Worm (Caenorhabditis elegans): ENCODE measurements around the gene str-9.

The str-9 gene

ce11 chrV:15758449-15758848 is at the start of gene str-9:
Gene str-9 (plus strand): TSS chrV:15758749.
- TF ChIP-seq ces-1 (GFP tag; optimal IDR thresholded peaks at IDR 0.05), result no peak
- TF ChIP-seq ham-2 (GFP tag; optimal IDR thresholded peaks at IDR 0.05), result no peak
- TF ChIP-seq ceh-39 (tag; optimal IDR thresholded peaks at IDR 0.05), result no peak
- no peak for TF ChIP-seq flh-1 (GFP tag; optimal IDR thresholded peaks at IDR 0.05)
- TF ChIP-seq nhr-237 (tag; optimal IDR thresholded peaks at IDR 0.05), result no peak
- TF ChIP-seq mep-1 (tag; optimal IDR thresholded peaks at IDR 0.05), result no peak
- no peak for TF ChIP-seq nhr-12 (tag; optimal IDR thresholded peaks at IDR 0.05)
- TF ChIP-seq ztf-11 (tag; optimal IDR thresholded peaks at IDR 0.05), result no peak
- no peak for TF ChIP-seq bed-3 (GFP tag; optimal IDR thresholded peaks at IDR 0.05)
- TF ChIP-seq unc-62 (GFP tag; optimal IDR thresholded peaks at IDR 0.05), result no peak
- no peak for TF ChIP-seq hlh-1 (tag; optimal IDR thresholded peaks at IDR 0.05)
- no peak for TF ChIP-seq mls-2 (tag; optimal IDR thresholded peaks at IDR 0.05)
- no peak for TF ChIP-seq lsy-2 (tag; optimal IDR thresholded peaks at IDR 0.05)
- TF ChIP-seq snpc-4 (tag; optimal IDR thresholded peaks at IDR 0.05), result no peak
- no peak for TF ChIP-seq cnd-1 (tag; optimal IDR thresholded peaks at IDR 0.05)
- no peak for TF ChIP-seq blmp-1 (tag; optimal IDR thresholded peaks at IDR 0.05)
- no peak for TF ChIP-seq tbx-8 (GFP tag; optimal IDR thresholded peaks at IDR 0.05)
- TF ChIP-seq elt-1 (tag; optimal IDR thresholded peaks at IDR 0.05; ENCODE audit: borderline replicate concordance, insufficient read depth), result no peak
- TF ChIP-seq ceh-43 (GFP tag; optimal IDR thresholded peaks at IDR 0.05), result no peak
- TF ChIP-seq sptf-1 (tag; optimal IDR thresholded peaks at IDR 0.05), result no peak

DNA sequence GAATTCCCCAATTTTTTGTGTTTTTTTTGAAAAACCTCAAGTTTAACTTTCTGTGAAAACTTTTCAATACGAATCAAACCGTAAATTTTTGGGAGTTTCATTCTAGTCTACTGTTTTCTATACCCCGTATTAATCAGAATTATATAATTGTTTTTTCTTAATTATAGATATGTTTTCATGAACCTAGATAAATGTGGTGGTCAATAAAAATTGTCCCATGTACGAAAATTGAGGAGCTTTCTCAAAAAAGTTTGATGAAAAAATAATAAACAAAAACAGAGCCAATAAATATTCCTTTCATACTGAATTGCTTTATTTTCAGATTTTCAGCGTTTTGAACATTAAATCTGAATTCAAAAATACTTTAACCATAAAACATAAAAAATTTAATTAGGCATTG is 48.1 kb upstream of the str-9 start, which contains the start of gene Y6E2A.1:
Gene Y6E2A.1, minus strand, starts transcription at position 101 of the 400 bp plus-strand sequence.
- TF ChIP-seq tbx-8 (GFP tag; optimal IDR thresholded peaks at IDR 0.05), result no peak
- TF ChIP-seq nhr-237 (tag; optimal IDR thresholded peaks at IDR 0.05), result no peak
- TF ChIP-seq cnd-1 (tag; optimal IDR thresholded peaks at IDR 0.05), result no peak
- TF ChIP-seq mep-1 (tag; optimal IDR thresholded peaks at IDR 0.05), result no peak
- no peak for TF ChIP-seq ceh-43 (GFP tag; optimal IDR thresholded peaks at IDR 0.05)
- no peak for TF ChIP-seq blmp-1 (tag; optimal IDR thresholded peaks at IDR 0.05)
- TF ChIP-seq unc-120 (tag; optimal IDR thresholded peaks at IDR 0.05; ENCODE audit: poor library complexity, severe bottlenecking), result no peak
- TF ChIP-seq nhr-76 (tag; optimal IDR thresholded peaks at IDR 0.05), result no peak
- no peak for TF ChIP-seq lin-32 (GFP tag; optimal IDR thresholded peaks at IDR 0.05)
- TF ChIP-seq unc-39 (tag; optimal IDR thresholded peaks at IDR 0.05), result no peak
- TF ChIP-seq ham-2 (GFP tag; optimal IDR thresholded peaks at IDR 0.05), result no peak
- no peak for TF ChIP-seq pha-4 (tag; optimal IDR thresholded peaks at IDR 0.05)
- TF ChIP-seq sem-2 (GFP tag; optimal IDR thresholded peaks at IDR 0.05), result no peak
- TF ChIP-seq drap-1 (GFP tag; optimal IDR thresholded peaks at IDR 0.05), result no peak
- TF ChIP-seq ceh-39 (tag; optimal IDR thresholded peaks at IDR 0.05), result no peak

DNA sequence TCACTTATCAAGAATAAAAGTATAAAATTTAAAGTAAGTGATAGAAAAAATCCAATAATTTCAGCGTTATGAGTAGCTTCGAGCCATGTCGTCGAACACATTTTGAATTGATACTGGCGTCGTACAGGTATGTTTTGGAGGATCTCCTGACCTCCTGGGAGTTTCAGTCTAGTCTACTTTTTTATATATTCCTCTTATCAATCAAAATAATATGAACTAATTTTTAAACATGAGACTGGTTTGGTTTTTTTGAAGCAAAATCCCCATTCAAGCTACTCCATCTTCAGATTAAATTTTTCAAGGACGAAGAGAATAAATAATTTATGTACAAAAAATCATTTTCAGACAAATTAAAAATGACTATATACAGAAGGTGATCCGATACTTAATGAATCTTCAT is 46.7 kb upstream of the str-9 start, which contains the start of gene str-101:
Gene str-101, minus strand, starts transcription at position 101 of the 400 bp plus-strand sequence.
- TF ChIP-seq lin-13 (tag; optimal IDR thresholded peaks at IDR 0.05) (no peak), M03D4.4 (tag; optimal IDR thresholded peaks at IDR 0.05) (no peak), ceh-83 (GFP tag; optimal IDR thresholded peaks at IDR 0.05) (no peak), flh-1 (GFP tag; optimal IDR thresholded peaks at IDR 0.05) (no peak), lin-32 (GFP tag; optimal IDR thresholded peaks at IDR 0.05) (no peak)

DNA sequence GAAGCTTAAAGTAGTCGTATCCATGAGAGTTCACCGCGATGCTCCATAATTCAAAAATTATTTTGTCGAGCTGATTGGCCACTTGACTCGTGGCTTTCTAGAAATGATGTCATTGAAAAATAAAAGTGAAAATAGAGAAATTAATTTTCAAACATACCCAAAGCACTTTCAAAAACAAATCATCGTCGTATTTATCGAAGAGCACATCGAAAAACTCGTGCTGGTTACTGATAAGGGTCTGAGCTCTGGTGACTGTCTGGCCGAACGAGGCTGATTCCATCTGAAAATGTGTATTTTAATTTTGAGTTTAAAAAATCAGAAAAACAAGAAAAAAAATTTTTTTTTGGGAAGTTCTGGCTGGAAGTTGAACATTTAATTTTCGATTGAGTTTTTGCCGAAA is 46.2 kb upstream of the str-9 start:
- TF ChIP-seq lsy-2 (tag; optimal IDR thresholded peaks at IDR 0.05) (no peak), nhr-2 (tag; optimal IDR thresholded peaks at IDR 0.05) (no peak), drap-1 (GFP tag; optimal IDR thresholded peaks at IDR 0.05) (no peak), elt-3 (tag; optimal IDR thresholded peaks at IDR 0.05) (no peak), sem-2 (GFP tag; optimal IDR thresholded peaks at IDR 0.05) (no peak), ceh-83 (GFP tag; optimal IDR thresholded peaks at IDR 0.05) (no peak), unc-120 (tag; optimal IDR thresholded peaks at IDR 0.05; ENCODE audit: poor library complexity, severe bottlenecking) (no peak), ceh-43 (GFP tag; optimal IDR thresholded peaks at IDR 0.05) (no peak), nhr-12 (tag; optimal IDR thresholded peaks at IDR 0.05) (no peak), mep-1 (tag; optimal IDR thresholded peaks at IDR 0.05) (no peak), zip-8 (tag; optimal IDR thresholded peaks at IDR 0.05) (no peak), mab-5 (tag; optimal IDR thresholded peaks at IDR 0.05) (no peak), ham-2 (GFP tag; optimal IDR thresholded peaks at IDR 0.05) (no peak), ztf-11 (tag; optimal IDR thresholded peaks at IDR 0.05) (no peak), M03D4.4 (tag; optimal IDR thresholded peaks at IDR 0.05) (no peak)
